Worm (Caenorhabditis elegans) whole organism, young adult: ENCODE data around the gene ins-4.
A peak's percentile ranks its signal among the peaks of the same experiment; 100 is the strongest.

Experiments
- B0261.1 ChIP-seq: sonication (generic microtip); optimal IDR thresholded peaks from 2 replicates; lab custom pipeline; 2016; ENCODE audit warnings: mild to moderate bottlenecking, missing genetic modification characterization, moderate library complexity, missing compliant biosample characterization
- F22D6.2 ChIP-seq: sonication (generic microtip); optimal IDR thresholded peaks from 2 replicates; lab custom pipeline; 2016; ENCODE audit warnings: mild to moderate bottlenecking, missing genetic modification characterization, missing compliant biosample characterization
- F49E8.2 ChIP-seq: sonication (generic microtip); optimal IDR thresholded peaks from 3 replicates; lab custom pipeline; 2017; ENCODE audit warnings: missing genetic modification characterization, mild to moderate bottlenecking, missing compliant biosample characterization, antibody characterized with exemption, moderate library complexity; ENCODE audit not compliant: insufficient read depth
- F52B5.7 ChIP-seq: sonication (generic microtip); optimal IDR thresholded peaks from 2 replicates; lab custom pipeline; 2016; ENCODE audit warnings: mild to moderate bottlenecking, missing genetic modification characterization, missing compliant biosample characterization
- F55B11.4 ChIP-seq: sonication (generic microtip); optimal IDR thresholded peaks from 2 replicates; lab custom pipeline; 2016; ENCODE audit warnings: missing compliant biosample characterization, missing genetic modification characterization, borderline replicate concordance; ENCODE audit not compliant: insufficient read depth
- T07F8.4 ChIP-seq: sonication (generic microtip); optimal IDR thresholded peaks from 2 replicates; lab custom pipeline; 2016; ENCODE audit warnings: mild to moderate bottlenecking, missing genetic modification characterization, moderate library complexity, missing compliant biosample characterization
- atf-7 ChIP-seq: sonication (generic microtip); optimal IDR thresholded peaks from 2 replicates; lab custom pipeline; 2017; ENCODE audit warnings: mild to moderate bottlenecking, missing genetic modification characterization, missing compliant biosample characterization
- attf-5 ChIP-seq: fragments of 200-800 bp; sonication (Bioruptor generic); optimal IDR thresholded peaks from 2 replicates; lab custom pipeline; 2018; ENCODE audit warnings: mild to moderate bottlenecking, missing genetic modification characterization, missing compliant biosample characterization
- ceh-79 ChIP-seq: sonication (generic microtip); optimal IDR thresholded peaks from 2 replicates; lab custom pipeline; 2017; ENCODE audit warnings: mild to moderate bottlenecking, missing genetic modification characterization, missing compliant biosample characterization
- die-1 ChIP-seq: sonication (generic microtip); optimal IDR thresholded peaks from 2 replicates; lab custom pipeline; 2016; ENCODE audit warnings: missing genotype, mild to moderate bottlenecking, missing genetic modification characterization, missing compliant biosample characterization
- efl-1 ChIP-seq: fragments of 150-350 bp; optimal IDR thresholded peaks from 2 replicates; lab custom pipeline; 2014; ENCODE audit warnings: missing biosample characterization, missing genetic modification reagents, missing genetic modification characterization
- egl-44 ChIP-seq: fragments of 200-800 bp; sonication (Bioruptor generic); IDR thresholded peaks from 2 replicates; pipeline ENCODE4 v1.3.6; 2022; ENCODE audit warnings: missing genetic modification reagents, missing genetic modification characterization, missing compliant biosample characterization
- ets-4 ChIP-seq: fragments of 200-800 bp; sonication (Bioruptor generic); optimal IDR thresholded peaks from 2 replicates; lab custom pipeline; 2018; ENCODE audit warnings: mild to moderate bottlenecking, missing genetic modification characterization, missing compliant biosample characterization
- fkh-3 ChIP-seq: sonication (generic microtip); optimal IDR thresholded peaks from 2 replicates; lab custom pipeline; 2016; ENCODE audit warnings: mild to moderate bottlenecking, missing genetic modification characterization, missing compliant biosample characterization
- gei-17 ChIP-seq: fragments of 200-800 bp; sonication (Bioruptor generic); optimal IDR thresholded peaks from 2 replicates; lab custom pipeline; 2018; ENCODE audit warnings: mild to moderate bottlenecking, missing genetic modification characterization, missing compliant biosample characterization
- hlh-26 ChIP-seq: fragments of 200-800 bp; sonication (Bioruptor generic); conservative IDR thresholded peaks from 2 replicates; pipeline ENCODE4 v1.3.6; 2022; ENCODE audit warnings: missing genetic modification reagents, missing genetic modification characterization, missing compliant biosample characterization
- hmg-20 ChIP-seq: fragments of 200-800 bp; sonication (Bioruptor generic); IDR thresholded peaks from 2 replicates; pipeline ENCODE4 v1.3.6; 2022; ENCODE audit warnings: missing genetic modification reagents, missing genetic modification characterization, missing compliant biosample characterization
- lin-40 ChIP-seq: sonication (generic microtip); optimal IDR thresholded peaks from 2 replicates; lab custom pipeline; 2016; ENCODE audit warnings: missing genetic modification characterization, mild to moderate bottlenecking, missing compliant biosample characterization, missing genotype, missing genetic modification reagents
- madf-10 ChIP-seq: sonication (generic microtip); optimal IDR thresholded peaks from 2 replicates; lab custom pipeline; 2016; ENCODE audit warnings: mild to moderate bottlenecking, missing genetic modification characterization, missing compliant biosample characterization
- nfya-1 ChIP-seq: sonication (generic microtip); optimal IDR thresholded peaks from 2 replicates; lab custom pipeline; 2017; ENCODE audit warnings: antibody characterized with exemption, missing compliant biosample characterization, missing genetic modification characterization, borderline replicate concordance; ENCODE audit not compliant: insufficient read depth
- nhr-179 ChIP-seq: sonication (generic microtip); optimal IDR thresholded peaks from 2 replicates; lab custom pipeline; 2016; ENCODE audit warnings: mild to moderate bottlenecking, missing genetic modification characterization, missing compliant biosample characterization
- nhr-80 ChIP-seq: sonication (generic microtip); optimal IDR thresholded peaks from 2 replicates; lab custom pipeline; 2016; ENCODE audit warnings: missing genetic modification characterization, missing compliant biosample characterization
- pbrm-1 ChIP-seq: fragments of 200-800 bp; sonication (Bioruptor generic); IDR thresholded peaks from 2 replicates; pipeline ENCODE4 v1.3.6; 2022; ENCODE audit warnings: missing genetic modification reagents, missing genetic modification characterization, missing compliant biosample characterization
- rcor-1 ChIP-seq: fragments of 200-800 bp; sonication (Bioruptor generic); IDR thresholded peaks from 2 replicates; pipeline ENCODE4 v1.3.6; 2022; ENCODE audit warnings: missing genetic modification reagents, missing genetic modification characterization, missing compliant biosample characterization
- rec-8 ChIP-seq, 2 experiments: sonication (generic microtip); optimal IDR thresholded peaks; 2 replicates each; lab custom pipeline; 2016; ENCODE audit warnings: mild to moderate bottlenecking in 2 of 2, missing genetic modification characterization in 2 of 2, missing genetic modification reagents in 2 of 2, missing genotype in 2 of 2, missing biosample characterization in 1 of 2, missing compliant biosample characterization in 1 of 2, moderate library complexity in 1 of 2
- sea-2 ChIP-seq: fragments of 200-800 bp; sonication (Bioruptor generic); IDR thresholded peaks from 2 replicates; pipeline ENCODE4 v1.3.6; 2022; ENCODE audit warnings: missing genetic modification characterization, missing compliant biosample characterization
- somi-1 ChIP-seq: fragments of 200-800 bp; sonication (Bioruptor generic); optimal IDR thresholded peaks from 2 replicates; lab custom pipeline; 2018; ENCODE audit warnings: mild to moderate bottlenecking, missing genetic modification characterization, missing compliant biosample characterization
- tbx-9 ChIP-seq: sonication (generic microtip); optimal IDR thresholded peaks from 2 replicates; lab custom pipeline; 2016; ENCODE audit warnings: borderline replicate concordance, missing genetic modification characterization, inconsistent platforms, missing compliant biosample characterization
- unc-130 ChIP-seq: sonication (generic microtip); optimal IDR thresholded peaks from 2 replicates; lab custom pipeline; 2016; ENCODE audit warnings: missing genetic modification reagents, missing genetic modification characterization, missing compliant biosample characterization
- xnd-1 ChIP-seq: sonication (generic microtip); optimal IDR thresholded peaks from 2 replicates; lab custom pipeline; 2016; ENCODE audit warnings: missing genotype, missing genetic modification reagents, missing genetic modification characterization, missing compliant biosample characterization
- zfh-2 ChIP-seq: fragments of 200-800 bp; sonication (Bioruptor generic); conservative IDR thresholded peaks from 2 replicates; pipeline ENCODE4 v1.3.6; 2022; ENCODE audit warnings: missing genetic modification reagents, missing genetic modification characterization, missing compliant biosample characterization
- ztf-22 ChIP-seq: fragments of 200-800 bp; sonication (Bioruptor generic); optimal IDR thresholded peaks from 2 replicates; lab custom pipeline; 2018; ENCODE audit warnings: mild to moderate bottlenecking, missing genetic modification characterization, moderate library complexity, missing compliant biosample characterization
- ztf-26 ChIP-seq: sonication (generic microtip); optimal IDR thresholded peaks from 2 replicates; lab custom pipeline; 2017; ENCODE audit warnings: missing genetic modification characterization, missing compliant biosample characterization

Gene ins-4

ce11 chrII:6025647-6026046, 29.5 kb downstream of the ins-4 start:
- TF ChIP-seq nhr-80 (tag; lab: Kevin White, UChicago) (peak; percentile 40), sea-2 (GFP tag; lab: Robert Waterston, UW) (no peak)

ce11 chrII:6026646-6027045, 30.5 kb downstream of the ins-4 start:
- no peak for TF ChIP-seq F22D6.2 (tag; lab: Kevin White, UChicago)
- no peak for TF ChIP-seq rec-8 (tag; optimal IDR thresholded peaks at IDR 0.05; lab: Kevin White, UChicago)
- TF ChIP-seq ceh-79 (tag; lab: Kevin White, UChicago), result no peak
- peak; percentile 17 for TF ChIP-seq ztf-22 (GFP tag; lab: Kevin White, UChicago)
- no peak for TF ChIP-seq ztf-26 (tag; lab: Kevin White, UChicago)
- peak; percentile 94 for TF ChIP-seq nhr-80 (tag; lab: Kevin White, UChicago)
- TF ChIP-seq lin-40 (tag; lab: Kevin White, UChicago), result peak; percentile 22
- TF ChIP-seq ets-4 (GFP tag; lab: Kevin White, UChicago), result peak; percentile 91
- TF ChIP-seq madf-10 (tag; lab: Kevin White, UChicago), result no peak
- no peak for TF ChIP-seq nhr-179
- peak; percentile 33 for TF ChIP-seq atf-7
- TF ChIP-seq hmg-20 (GFP tag; lab: Robert Waterston, UW), result no peak

DNA sequence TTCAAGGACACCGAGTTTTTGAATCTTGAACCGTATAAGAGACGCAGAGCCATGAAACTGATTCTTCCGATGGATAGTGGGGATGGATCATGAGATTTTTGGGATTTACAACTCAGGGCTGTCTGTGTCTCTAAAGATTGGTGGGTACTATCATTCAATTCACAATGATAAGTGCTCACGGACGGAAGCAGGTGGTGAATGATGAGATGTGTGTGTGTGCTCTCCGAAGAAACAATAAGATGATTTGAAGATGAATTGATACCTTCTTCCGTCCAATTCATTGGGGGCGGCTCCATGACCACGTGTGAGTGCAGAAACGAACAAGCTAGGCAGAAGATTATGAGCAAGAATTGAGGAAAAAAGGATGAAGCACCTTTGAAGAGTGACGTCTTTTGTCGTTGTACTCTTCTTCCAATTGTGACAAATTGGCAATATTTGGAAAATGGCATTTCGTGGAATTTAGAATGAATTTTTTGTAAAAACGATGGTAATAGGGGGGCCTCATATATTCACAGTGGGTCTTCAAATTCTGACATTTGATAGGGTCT, 32.5 kb downstream of the ins-4 start:
- TF ChIP-seq B0261.1 (no peak), tbx-9 (no peak), zfh-2 (no peak), F52B5.7 (tag; lab: Kevin White, UChicago) (no peak), unc-130 (GFP tag; lab: Kevin White, UChicago) (no peak), xnd-1 (tag; lab: Kevin White, UChicago) (no peak), nfya-1 (tag; lab: Kevin White, UChicago) (no peak), somi-1 (no peak), hlh-26 (GFP tag; lab: Robert Waterston, UW) (no peak), ztf-26 (tag; lab: Kevin White, UChicago) (no peak)

ce11 chrII:6031106-6031505, 34.9 kb downstream of the ins-4 start, which contains the start of gene frpr-16:
Gene frpr-16, minus strand, starts transcription at chrII:6031206.
- no peak for TF ChIP-seq rcor-1 (GFP tag; lab: Robert Waterston, UW)
- TF ChIP-seq F55B11.4 (tag; lab: Kevin White, UChicago), result no peak
- TF ChIP-seq egl-44 (GFP tag; lab: Robert Waterston, UW), result no peak
- TF ChIP-seq nfya-1 (tag; lab: Kevin White, UChicago), result no peak
- no peak for TF ChIP-seq gei-17 (GFP tag; lab: Kevin White, UChicago)
- TF ChIP-seq F49E8.2 (tag; lab: Kevin White, UChicago), result no peak
- no peak for TF ChIP-seq attf-5
- TF ChIP-seq pbrm-1 (GFP tag; lab: Robert Waterston, UW), result no peak
- TF ChIP-seq B0261.1, result no peak
- TF ChIP-seq T07F8.4 (tag; lab: Kevin White, UChicago), result no peak
- no peak for TF ChIP-seq nhr-179
- no peak for TF ChIP-seq madf-10 (tag; lab: Kevin White, UChicago)
- TF ChIP-seq efl-1 (GFP tag; lab: Kevin White, UChicago), result no peak
- TF ChIP-seq die-1 (tag; lab: Kevin White, UChicago), result no peak
- no peak for TF ChIP-seq fkh-3 (tag; lab: Kevin White, UChicago)
- TF ChIP-seq, all 124 proteins: peak for 0
